Fruit fly (Drosophila melanogaster): ENCODE results near the gene Srrm1.

The Srrm1 gene

DNA sequence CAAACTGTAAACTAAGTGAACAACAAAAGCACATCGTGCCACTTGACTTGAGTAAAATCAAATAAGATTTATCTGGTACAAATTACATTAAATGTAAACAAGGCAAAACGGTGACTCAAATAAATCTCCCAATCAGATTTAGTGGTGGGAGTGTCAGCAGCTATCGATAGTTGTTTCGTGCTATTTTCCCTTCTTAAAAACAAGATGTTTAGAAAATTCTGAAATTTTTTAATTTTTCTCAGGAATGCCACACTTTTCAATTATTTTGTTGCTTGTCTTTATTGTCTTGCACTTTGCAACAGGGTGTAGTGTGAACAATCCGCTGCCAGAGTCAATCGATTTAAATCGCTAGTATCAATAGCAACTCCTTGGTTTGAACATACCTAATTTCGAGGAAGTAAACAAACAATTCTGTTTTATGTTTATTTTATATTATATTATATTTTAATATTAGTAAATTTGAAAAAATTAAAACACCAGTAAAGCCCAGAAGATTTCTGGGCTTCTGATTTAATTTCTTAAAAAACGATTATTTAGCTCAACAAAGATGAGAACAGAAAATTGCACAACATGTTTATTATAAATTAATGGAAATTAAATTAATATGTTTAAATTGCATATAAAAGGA is 21.3 kb upstream of the Srrm1 start, which contains the start of gene MICAL-like (continued):
- TF ChIP-seq CG17186 (GFP tag; optimal IDR thresholded peaks at IDR 0.05) (no peak), TFAM (GFP tag; optimal IDR thresholded peaks at IDR 0.05) (no peak), BEAF-32 (GFP tag; optimal IDR thresholded peaks at IDR 0.05) (peak; percentile 75), unpg (GFP tag; optimal IDR thresholded peaks at IDR 0.05) (no peak), CHES-1-like (GFP tag; optimal IDR thresholded peaks at IDR 0.05) (no peak), Doc3 (GFP tag; IDR thresholded peaks at IDR 0.05; ENCODE audit: partially characterized antibody) (peak; percentile 97), mam (GFP tag; optimal IDR thresholded peaks at IDR 0.05) (peak; percentile 54), CG1602 (GFP tag; optimal IDR thresholded peaks at IDR 0.05) (no peak), CG7786 (GFP tag; optimal IDR thresholded peaks at IDR 0.05) (peak; percentile 22), pb (GFP tag; optimal IDR thresholded peaks at IDR 0.05) (no peak), CG12659 (GFP tag; optimal IDR thresholded peaks at IDR 0.05) (no peak), HmgZ (tag; optimal IDR thresholded peaks at IDR 0.05) (peak; percentile 27), CG31388 (GFP tag; optimal IDR thresholded peaks at IDR 0.05) (no peak), ken (GFP tag; IDR thresholded peaks at IDR 0.05) (peak; percentile 60; the same call in 1 of the 3 replicates), CG3065 (GFP tag; optimal IDR thresholded peaks at IDR 0.05) (no peak), lola (GFP tag; optimal IDR thresholded peaks at IDR 0.05) (no peak), pita (GFP tag; optimal IDR thresholded peaks at IDR 0.05) (no peak), row (GFP tag; IDR thresholded peaks at IDR 0.05) (peak; percentile 85), Lhr (GFP tag; optimal IDR thresholded peaks at IDR 0.05) (no peak), sima (GFP tag; optimal IDR thresholded peaks at IDR 0.05) (no peak), NFAT (GFP tag; IDR thresholded peaks at IDR 0.05) (peak; percentile 50; the same call in 1 of the 2 replicates), E2f2 (GFP tag; IDR thresholded peaks at IDR 0.05) (no peak), Sox100B (GFP tag; optimal IDR thresholded peaks at IDR 0.05) (no peak), Pdp1 (GFP tag; optimal IDR thresholded peaks at IDR 0.05) (peak in 1 of 2 experiments; percentile 4), nerfin-1 (tag; optimal IDR thresholded peaks at IDR 0.05) (no peak), CG12071 (GFP tag; optimal IDR thresholded peaks at IDR 0.05) (no peak), rib (GFP tag; IDR thresholded peaks at IDR 0.05) (no peak), Usf (GFP tag; optimal IDR thresholded peaks at IDR 0.05) (no peak), sim (GFP tag; IDR thresholded peaks at IDR 0.05) (no peak), CG10979 (tag; optimal IDR thresholded peaks at IDR 0.05) (no peak), CG3407 (GFP tag; optimal IDR thresholded peaks at IDR 0.05) (no peak), ranshi (GFP tag; IDR thresholded peaks at IDR 0.05) (peak; percentile 40), CG31441 (GFP tag; IDR thresholded peaks at IDR 0.05) (no peak), CG34376 (GFP tag; optimal IDR thresholded peaks at IDR 0.05) (no peak), NC2β (GFP tag; optimal IDR thresholded peaks at IDR 0.05) (no peak), Stat92E (GFP tag; optimal IDR thresholded peaks at IDR 0.05) (no peak), h (optimal IDR thresholded peaks at IDR 0.05) (no peak), CTCF (GFP tag; optimal IDR thresholded peaks at IDR 0.05) (no peak), az2 (GFP tag; optimal IDR thresholded peaks at IDR 0.05) (no peak), H15 (GFP tag; IDR thresholded peaks at IDR 0.05) (no peak), CG14667 (GFP tag; IDR thresholded peaks at IDR 0.05) (no peak), gcm2 (GFP tag; optimal IDR thresholded peaks at IDR 0.05) (no peak), CG17802 (tag; optimal IDR thresholded peaks at IDR 0.05) (peak; percentile 42), tna (GFP tag; IDR thresholded peaks at IDR 0.05; ENCODE audit: partially characterized antibody) (peak; percentile 72; the same call in 1 of the 2 replicates), salm (tag; optimal IDR thresholded peaks at IDR 0.05) (no peak), knrl (GFP tag; IDR thresholded peaks at IDR 0.05; ENCODE audit: partially characterized antibody) (peak; percentile 88), CG9817 (tag; optimal IDR thresholded peaks at IDR 0.05) (peak; percentile 30), CG15601 (tag; optimal IDR thresholded peaks at IDR 0.05) (no peak), CG43689 (GFP tag; IDR thresholded peaks at IDR 0.05) (no peak), CG3281 (GFP tag; optimal IDR thresholded peaks at IDR 0.05) (no peak), run (tag; optimal IDR thresholded peaks at IDR 0.05) (no peak)
